Fruit fly (Drosophila melanogaster): ENCODE measurements around the gene CG32219.

CG32219 gene

DNA sequence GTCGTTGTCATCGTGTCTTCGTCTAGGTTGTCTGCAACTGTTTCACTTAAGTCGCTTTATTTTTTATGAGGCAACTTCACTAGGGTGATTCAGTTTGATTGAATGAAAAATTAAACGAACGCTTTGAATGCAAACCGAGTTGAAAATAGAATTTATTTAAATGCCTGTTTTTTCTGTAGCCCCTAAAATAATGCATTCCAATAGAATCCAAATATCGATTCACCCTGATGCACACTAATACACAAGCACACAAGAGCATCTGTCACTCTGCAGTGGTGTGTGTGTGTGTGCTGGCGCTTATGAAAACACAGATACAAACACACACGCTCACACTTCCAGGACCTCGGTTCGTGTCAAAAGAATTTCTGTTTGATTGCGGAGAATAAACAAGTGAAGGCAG is 10.9 kb upstream of the CG32219 start:
- TF ChIP-seq odd (GFP tag; optimal IDR thresholded peaks at IDR 0.05) (peak; percentile 5), lbe (GFP tag; optimal IDR thresholded peaks at IDR 0.05) (no peak), hbn (GFP tag; IDR thresholded peaks at IDR 0.05; ENCODE audit: partially characterized antibody) (no peak), gsb (GFP tag; IDR thresholded peaks at IDR 0.05) (no peak), Abd-B (GFP tag; optimal IDR thresholded peaks at IDR 0.05) (no peak), ara (GFP tag; IDR thresholded peaks at IDR 0.05) (no peak), CG6854 (GFP tag; optimal IDR thresholded peaks at IDR 0.05) (peak; percentile 45), CG10543 (GFP tag; optimal IDR thresholded peaks at IDR 0.05) (no peak), row (GFP tag; IDR thresholded peaks at IDR 0.05) (peak; percentile 50), CG17385 (GFP tag; optimal IDR thresholded peaks at IDR 0.05) (peak; percentile 21), CG11504 (tag; optimal IDR thresholded peaks at IDR 0.05) (peak; percentile 50), Gsc (GFP tag; IDR thresholded peaks at IDR 0.05) (no peak), CG10959 (GFP tag; IDR thresholded peaks at IDR 0.05) (no peak), CG4360 (GFP tag; IDR thresholded peaks at IDR 0.05) (no peak), p53 (GFP tag; optimal IDR thresholded peaks at IDR 0.05) (no peak), sc (optimal IDR thresholded peaks at IDR 0.05) (no peak), sc (GFP tag; optimal IDR thresholded peaks at IDR 0.05) (no peak), lab (GFP tag; optimal IDR thresholded peaks at IDR 0.05) (peak; percentile 56), Taf1 (GFP tag; IDR thresholded peaks at IDR 0.05) (no peak), Fer1 (GFP tag; optimal IDR thresholded peaks at IDR 0.05) (peak; percentile 49), Lpt (GFP tag; optimal IDR thresholded peaks at IDR 0.05) (no peak), zen (tag; optimal IDR thresholded peaks at IDR 0.05) (no peak), disco-r (GFP tag; optimal IDR thresholded peaks at IDR 0.05) (no peak), tll (GFP tag; optimal IDR thresholded peaks at IDR 0.05) (no peak), Usf (GFP tag; optimal IDR thresholded peaks at IDR 0.05) (no peak), tgo (GFP tag; IDR thresholded peaks at IDR 0.05) (no peak), CG11247 (GFP tag; IDR thresholded peaks at IDR 0.05) (no peak), CG8089 (GFP tag; optimal IDR thresholded peaks at IDR 0.05) (no peak), CG12942 (GFP tag; optimal IDR thresholded peaks at IDR 0.05) (no peak), Hmr (GFP tag; optimal IDR thresholded peaks at IDR 0.05) (peak; percentile 68), NfI (GFP tag; optimal IDR thresholded peaks at IDR 0.05) (peak; percentile 50), CG33557 (GFP tag; optimal IDR thresholded peaks at IDR 0.05) (no peak), MBD-R2 (GFP tag; IDR thresholded peaks at IDR 0.05) (no peak), Hand (GFP tag; optimal IDR thresholded peaks at IDR 0.05) (peak; percentile 75), slbo (GFP tag; IDR thresholded peaks at IDR 0.05) (0 out of 2 replicates have a peak, but pooled peaks have one; percentile 13), Med (GFP tag) (peak; percentile 84), Meics (GFP tag; optimal IDR thresholded peaks at IDR 0.05) (peak; percentile 36), B-H2 (GFP tag; optimal IDR thresholded peaks at IDR 0.05) (peak; percentile 63), CG1603 (tag; optimal IDR thresholded peaks at IDR 0.05) (peak; percentile 21), CG18599 (GFP tag; optimal IDR thresholded peaks at IDR 0.05) (peak; percentile 73), CG2120 (GFP tag; optimal IDR thresholded peaks at IDR 0.05) (peak; percentile 43), CG10209 (GFP tag; optimal IDR thresholded peaks at IDR 0.05) (no peak), grn (GFP tag; optimal IDR thresholded peaks at IDR 0.05) (no peak), CG9215 (GFP tag; IDR thresholded peaks at IDR 0.05) (no peak), CG12659 (GFP tag; optimal IDR thresholded peaks at IDR 0.05) (peak; percentile 18), Fer2 (tag; optimal IDR thresholded peaks at IDR 0.05) (no peak), ab (GFP tag; optimal IDR thresholded peaks at IDR 0.05) (no peak), CG11093 (GFP tag; IDR thresholded peaks at IDR 0.05) (no peak), wdn (GFP tag; IDR thresholded peaks at IDR 0.05) (no peak), CG12744 (GFP tag; optimal IDR thresholded peaks at IDR 0.05) (no peak), nerfin-1 (tag; optimal IDR thresholded peaks at IDR 0.05) (no peak), CG9609 (GFP tag; optimal IDR thresholded peaks at IDR 0.05) (no peak)

Data from whole organism, embryonic.